Fruit fly (Drosophila melanogaster) whole organism, wandering third instar larva: ENCODE results near the gene gudu.
A peak's percentile ranks its signal among the peaks of the same experiment; 100 is the strongest.

Experiments used
- Abd-B ChIP-seq: fragments of >200 bp; optimal IDR thresholded peaks from 2 replicates; lab custom pipeline; 2017; ENCODE audit warnings: missing biosample characterization, missing genetic modification characterization
- CG9705 ChIP-seq: fragments of 200-800 bp; sonication (Bioruptor generic); optimal IDR thresholded peaks from 2 replicates; lab custom pipeline; 2018; ENCODE audit warnings: missing biosample characterization, mild to moderate bottlenecking, missing genetic modification characterization
- Hnf4 ChIP-seq: fragments of 200-800 bp; sonication (Bioruptor generic); optimal IDR thresholded peaks from 2 replicates; lab custom pipeline; 2016; ENCODE audit warnings: missing biosample characterization, mild to moderate bottlenecking, missing genetic modification characterization
- Myc ChIP-seq: fragments of >200 bp; optimal IDR thresholded peaks from 2 replicates; lab custom pipeline; 2017
- OdsH ChIP-seq: fragments of 200-800 bp; sonication (Bioruptor generic); optimal IDR thresholded peaks from 2 replicates; lab custom pipeline; 2016; ENCODE audit warnings: missing biosample characterization, mild to moderate bottlenecking, missing genetic modification characterization
- brk ChIP-seq: fragments of 200-800 bp; sonication (Bioruptor generic); optimal IDR thresholded peaks from 2 replicates; lab custom pipeline; 2016; ENCODE audit warnings: missing biosample characterization, mild to moderate bottlenecking, missing genetic modification characterization
- jim ChIP-seq: fragments of 175-275, 200-325 bp; sonication (Bioruptor generic); optimal IDR thresholded peaks from 2 replicates; lab custom pipeline; 2016; ENCODE audit warnings: missing biosample characterization, mild to moderate bottlenecking, missing genetic modification characterization
- lola ChIP-seq: fragments of >200 bp; optimal IDR thresholded peaks from 2 replicates; lab custom pipeline; 2017; ENCODE audit warnings: missing biosample characterization, missing genetic modification characterization
- psq ChIP-seq: fragments of 200-800 bp; sonication (Bioruptor generic); optimal IDR thresholded peaks from 3 replicates; lab custom pipeline; 2017; ENCODE audit warnings: missing biosample characterization, mild to moderate bottlenecking, missing genetic modification characterization, moderate library complexity
- tai ChIP-seq: sonication (Bioruptor generic); optimal IDR thresholded peaks from 2 replicates; lab custom pipeline; 2016; ENCODE audit warnings: missing biosample characterization, missing genetic modification characterization
- usp ChIP-seq: fragments of >200 bp; optimal IDR thresholded peaks from 2 replicates; lab custom pipeline; 2017; ENCODE audit warnings: missing biosample characterization, missing genetic modification characterization
- woc ChIP-seq: sonication (Bioruptor generic); optimal IDR thresholded peaks from 2 replicates; lab custom pipeline; 2016; ENCODE audit warnings: missing biosample characterization, mild to moderate bottlenecking, missing genetic modification characterization

- TF ChIP-seq tai (GFP tag; lab: Kevin White, UChicago): no peak
- TF ChIP-seq psq (GFP tag; lab: Kevin White, UChicago): no peak
- no peak for TF ChIP-seq Abd-B (GFP tag; lab: Kevin White, UChicago)
- peak; percentile 52 for TF ChIP-seq Hnf4
- no peak for TF ChIP-seq Myc (lab: Kevin White, UChicago)
- no peak for TF ChIP-seq lola (GFP tag; lab: Kevin White, UChicago)
- no peak for TF ChIP-seq woc (GFP tag; lab: Kevin White, UChicago)
- TF ChIP-seq CG9705 (GFP tag; lab: Kevin White, UChicago): no peak
- no peak for TF ChIP-seq brk (GFP tag; lab: Kevin White, UChicago)
- no peak for TF ChIP-seq usp (GFP tag; lab: Kevin White, UChicago)
- TF ChIP-seq OdsH (GFP tag; lab: Kevin White, UChicago): no peak
- TF ChIP-seq jim: no peak
These were observed 45.1 kb downstream of the gudu start, which contains the start of gene CG5958 for dm6 chr2L:7433337-7433956.
